Worm (Caenorhabditis elegans) whole organism, L3 larva: ENCODE data around the gene C25F9.10.

Experiments used
- R02D3.7 ChIP-seq: fragments of 150-350 bp; optimal IDR thresholded peaks from 2 replicates; lab custom pipeline; 2014; ENCODE audit warnings: missing biosample characterization, missing genetic modification characterization
- elt-2 ChIP-seq: sonication (generic microtip); optimal IDR thresholded peaks from 2 replicates; lab custom pipeline; 2016; ENCODE audit warnings: missing genetic modification reagents, mild to moderate bottlenecking, missing genetic modification characterization, missing compliant biosample characterization
- fkh-10 ChIP-seq: sonication (generic microtip); optimal IDR thresholded peaks from 2 replicates; lab custom pipeline; 2017; ENCODE audit warnings: missing biosample characterization, missing genetic modification reagents, missing genetic modification characterization
- jun-1 ChIP-seq: fragments of 150-350 bp; optimal IDR thresholded peaks from 2 replicates; lab custom pipeline; 2014; ENCODE audit warnings: missing biosample characterization, missing genetic modification reagents, missing genetic modification characterization
- mdl-1 ChIP-seq: fragments of 150-350 bp; optimal IDR thresholded peaks from 2 replicates; lab custom pipeline; 2014; ENCODE audit warnings: missing biosample characterization, missing genetic modification characterization
- nhr-11 ChIP-seq: fragments of 150-350 bp; optimal IDR thresholded peaks from 2 replicates; lab custom pipeline; 2014; ENCODE audit warnings: missing biosample characterization, missing genetic modification characterization
- nhr-23 ChIP-seq: fragments of 150-350 bp; optimal IDR thresholded peaks from 2 replicates; lab custom pipeline; 2014; ENCODE audit warnings: missing biosample characterization, missing genetic modification reagents, missing genetic modification characterization
- nhr-28 ChIP-seq: fragments of 150-350 bp; optimal IDR thresholded peaks from 2 replicates; lab custom pipeline; 2014; ENCODE audit warnings: missing biosample characterization, missing genetic modification characterization
- pqm-1 ChIP-seq: fragments of 150-350 bp; optimal IDR thresholded peaks from 2 replicates; lab custom pipeline; 2017; ENCODE audit warnings: missing biosample characterization, missing genetic modification characterization, inconsistent platforms
- sea-2 ChIP-seq: fragments of 150-350 bp; sonication (generic microtip); optimal IDR thresholded peaks from 4 replicates; lab custom pipeline; 2014; ENCODE audit warnings: missing biosample characterization, missing genetic modification reagents, missing genetic modification characterization
- unc-39 ChIP-seq: sonication (generic microtip); optimal IDR thresholded peaks from 4 replicates; lab custom pipeline; 2017; ENCODE audit warnings: missing biosample characterization, missing genetic modification characterization

ce11 chrV:19356717-19357116 lies 48.8 kb upstream of the C25F9.10 start:
- no peak for TF ChIP-seq nhr-11
- no peak for TF ChIP-seq sea-2
- no peak for TF ChIP-seq mdl-1 (tag; lab: Kevin White, UChicago)
- no peak for TF ChIP-seq elt-2
- TF ChIP-seq R02D3.7: no peak
- TF ChIP-seq nhr-23 (tag; lab: Kevin White, UChicago): no peak
- no peak for TF ChIP-seq unc-39 (tag; lab: Kevin White, UChicago)
- TF ChIP-seq pqm-1 (tag; lab: Kevin White, UChicago): no peak
- no peak for TF ChIP-seq jun-1
- TF ChIP-seq nhr-28 (tag; lab: Kevin White, UChicago): no peak
- TF ChIP-seq fkh-10 (GFP tag; lab: Kevin White, UChicago): no peak
